Worm (Caenorhabditis elegans) whole organism, L2 larva: Measurements from ENCODE around the gene C25F9.14.

Experiments used
- F13H6.1 ChIP-seq: sonication (generic microtip); optimal IDR thresholded peaks from 2 replicates; lab custom pipeline; 2016; ENCODE audit warnings: missing genetic modification characterization, missing compliant biosample characterization
- alr-1 ChIP-seq: fragments of 150-350 bp; optimal IDR thresholded peaks from 2 replicates; lab custom pipeline; 2014; ENCODE audit warnings: missing biosample characterization, missing genetic modification characterization
- ama-1 ChIP-seq: fragments of 150-350 bp; optimal IDR thresholded peaks from 2 replicates; lab custom pipeline; 2018; ENCODE audit warnings: inconsistent platforms
- blmp-1 ChIP-seq: sonication (generic microtip); optimal IDR thresholded peaks from 2 replicates; lab custom pipeline; 2017; ENCODE audit warnings: missing genetic modification characterization, mild to moderate bottlenecking, missing compliant biosample characterization, antibody characterized with exemption, moderate library complexity; ENCODE audit not compliant: insufficient read depth
- ceh-82 ChIP-seq: fragments of 150-350 bp; optimal IDR thresholded peaks from 2 replicates; lab custom pipeline; 2014; ENCODE audit warnings: missing biosample characterization, missing genetic modification characterization
- dmd-4 ChIP-seq: sonication (generic microtip); optimal IDR thresholded peaks from 2 replicates; lab custom pipeline; 2017; ENCODE audit warnings: missing biosample characterization, missing genetic modification characterization
- egl-27 ChIP-seq: sonication (generic microtip); optimal IDR thresholded peaks from 3 replicates; lab custom pipeline; 2017; ENCODE audit warnings: missing biosample characterization, missing genetic modification reagents, missing genetic modification characterization
- elt-1 ChIP-seq: fragments of 150-350 bp; optimal IDR thresholded peaks from 2 replicates; lab custom pipeline; 2014; ENCODE audit warnings: missing biosample characterization, missing genetic modification characterization
- elt-3 ChIP-seq: sonication (generic microtip); optimal IDR thresholded peaks from 2 replicates; lab custom pipeline; 2017; ENCODE audit warnings: missing biosample characterization, missing genetic modification characterization
- fos-1 ChIP-seq: fragments of 150-350 bp; optimal IDR thresholded peaks from 2 replicates; lab custom pipeline; 2014; ENCODE audit warnings: missing biosample characterization, missing genetic modification characterization
- gmeb-1 ChIP-seq: fragments of 150-350 bp; optimal IDR thresholded peaks from 2 replicates; lab custom pipeline; 2014; ENCODE audit warnings: missing biosample characterization, missing genetic modification characterization
- lin-13 ChIP-seq: fragments of 150-350 bp; optimal IDR thresholded peaks from 2 replicates; lab custom pipeline; 2014; ENCODE audit warnings: missing biosample characterization, missing genetic modification reagents, missing genetic modification characterization
- mab-5 ChIP-seq: fragments of 150-350 bp; optimal IDR thresholded peaks from 2 replicates; lab custom pipeline; 2014; ENCODE audit warnings: missing biosample characterization, missing genetic modification characterization
- mbf-1 ChIP-seq: sonication (generic microtip); optimal IDR thresholded peaks from 2 replicates; lab custom pipeline; 2017; ENCODE audit warnings: missing biosample characterization, missing genetic modification characterization
- nhr-11 ChIP-seq: fragments of 150-350 bp; optimal IDR thresholded peaks from 2 replicates; lab custom pipeline; 2014; ENCODE audit warnings: missing biosample characterization, missing genetic modification characterization
- nhr-129 ChIP-seq: fragments of 150-350 bp; optimal IDR thresholded peaks from 2 replicates; lab custom pipeline; 2014; ENCODE audit warnings: missing biosample characterization, missing genetic modification characterization
- nhr-21 ChIP-seq: fragments of 150-350 bp; optimal IDR thresholded peaks from 2 replicates; lab custom pipeline; 2014; ENCODE audit warnings: missing biosample characterization, missing genetic modification characterization
- nhr-25 ChIP-seq: fragments of 150-350 bp; sonication (generic microtip); optimal IDR thresholded peaks from 3 replicates; lab custom pipeline; 2014; ENCODE audit warnings: missing biosample characterization, missing genetic modification characterization
- peb-1 ChIP-seq: fragments of 150-350 bp; optimal IDR thresholded peaks from 2 replicates; lab custom pipeline; 2014; ENCODE audit warnings: missing biosample characterization, missing genetic modification characterization
- sem-4 ChIP-seq: fragments of 150-350 bp; optimal IDR thresholded peaks from 2 replicates; lab custom pipeline; 2014; ENCODE audit warnings: missing biosample characterization, missing genetic modification reagents, missing genetic modification characterization
- skn-1 ChIP-seq: sonication (generic microtip); optimal IDR thresholded peaks from 2 replicates; lab custom pipeline; 2017; ENCODE audit warnings: missing biosample characterization, missing genetic modification characterization
- sma-3 ChIP-seq: sonication (generic microtip); optimal IDR thresholded peaks from 2 replicates; lab custom pipeline; 2016; ENCODE audit warnings: missing genetic modification reagents, missing genetic modification characterization, missing compliant biosample characterization
- sma-9 ChIP-seq, 2 experiments: fragments of 150-350 bp in 1 of 2; sonication (generic microtip) in 1 of 2; optimal IDR thresholded peaks; 2 replicates each; lab custom pipeline; 2014 to 2016; ENCODE audit warnings: missing genetic modification characterization in 2 of 2, mild to moderate bottlenecking in 1 of 2, missing biosample characterization in 1 of 2, missing compliant biosample characterization in 1 of 2, missing genetic modification reagents in 1 of 2, moderate library complexity in 1 of 2
- unc-39 ChIP-seq: fragments of 150-350 bp; optimal IDR thresholded peaks from 2 replicates; lab custom pipeline; 2014; ENCODE audit warnings: missing biosample characterization, missing genetic modification characterization
- unc-55 ChIP-seq: fragments of 150-350 bp; sonication (generic microtip); optimal IDR thresholded peaks from 3 replicates; lab custom pipeline; 2014; ENCODE audit warnings: missing biosample characterization, missing genetic modification reagents, missing genetic modification characterization
- zag-1 ChIP-seq: fragments of 150-350 bp; optimal IDR thresholded peaks from 2 replicates; lab custom pipeline; 2014; ENCODE audit warnings: missing biosample characterization, missing genetic modification characterization
- ztf-1 ChIP-seq: fragments of 200-800 bp; sonication (Bioruptor generic); conservative IDR thresholded peaks from 2 replicates; pipeline ENCODE4 v1.3.6; 2022; ENCODE audit warnings: missing genetic modification characterization, missing compliant biosample characterization
- ztf-11 ChIP-seq: sonication (generic microtip); optimal IDR thresholded peaks from 2 replicates; lab custom pipeline; 2017; ENCODE audit warnings: missing biosample characterization, missing genetic modification characterization
- ztf-4 ChIP-seq: fragments of 150-350 bp; optimal IDR thresholded peaks from 2 replicates; lab custom pipeline; 2014; ENCODE audit warnings: missing biosample characterization, missing genetic modification characterization

Gene C25F9.14

ce11 chrV:19403619-19404018, 32.7 kb upstream of the C25F9.14 start:
- TF ChIP-seq ama-1 (lab: Kevin White, UChicago) (no peak), ceh-82 (tag; lab: Kevin White, UChicago) (no peak), alr-1 (tag; lab: Kevin White, UChicago) (no peak), egl-27 (no peak), unc-55 (GFP tag; lab: Kevin White, UChicago) (no peak), skn-1 (tag; lab: Kevin White, UChicago) (no peak), mab-5 (tag; lab: Kevin White, UChicago) (no peak), gmeb-1 (tag; lab: Kevin White, UChicago) (no peak), sem-4 (no peak), nhr-21 (no peak)

- TF ChIP-seq unc-39 (tag; lab: Kevin White, UChicago) (no peak), blmp-1 (no peak), ztf-4 (tag; lab: Kevin White, UChicago) (no peak), gmeb-1 (tag; lab: Kevin White, UChicago) (peak; percentile 42), fos-1 (peak; percentile 63), F13H6.1 (tag; lab: Kevin White, UChicago) (no peak), ztf-11 (tag; lab: Kevin White, UChicago) (no peak)
These were observed 30.9 kb upstream of the C25F9.14 start, which contains the start of the genes C25F9.6 and C25F9.10 for ce11 chrV:19405276-19405815. Gene C25F9.6, minus strand, starts transcription at chrV:19405326. Gene C25F9.10, plus strand, starts transcription at chrV:19405729.

ce11 chrV:19410663-19411062, 25.6 kb upstream of the C25F9.14 start, which contains the start of gene C25F9.5:
Gene C25F9.5, minus strand, starts transcription at chrV:19410857.
- no peak for TF ChIP-seq ceh-82 (tag; lab: Kevin White, UChicago)
- TF ChIP-seq fos-1: peak; percentile 83

- no peak for TF ChIP-seq mbf-1 (tag; lab: Kevin White, UChicago)
- no peak for TF ChIP-seq nhr-11 (tag; lab: Kevin White, UChicago)
- no peak for TF ChIP-seq sma-3 (GFP tag; lab: Kevin White, UChicago)
- no peak for TF ChIP-seq elt-3
- TF ChIP-seq egl-27: no peak
- no peak for TF ChIP-seq peb-1
- TF ChIP-seq zag-1 (tag; lab: Kevin White, UChicago): no peak
- peak; percentile 59 for TF ChIP-seq fos-1
These were observed 19.8 kb upstream of the C25F9.14 start, which contains the start of the genes C25F9.4 and C25F9.9 for ce11 chrV:19416475-19416874. Gene C25F9.4, minus strand, starts transcription at chrV:19416575. Gene C25F9.9, plus strand, starts transcription at chrV:19416611.

- TF ChIP-seq nhr-11 (tag; lab: Kevin White, UChicago) (no peak), nhr-129 (tag; lab: Kevin White, UChicago) (no peak), mbf-1 (tag; lab: Kevin White, UChicago) (no peak), dmd-4 (tag; lab: Kevin White, UChicago) (no peak), fos-1 (peak; percentile 40)
These were observed 18.4 kb upstream of the C25F9.14 start, which contains the start of gene C25F9.15 for ce11 chrV:19417836-19418235. Gene C25F9.15, plus strand, starts transcription at chrV:19418136.

- peak; percentile 1 for TF ChIP-seq fos-1
These were observed 17.0 kb upstream of the C25F9.14 start for ce11 chrV:19419301-19419700.

- TF ChIP-seq nhr-25 (tag; lab: Kevin White, UChicago): peak; percentile 47
- TF ChIP-seq elt-1 (tag; lab: Kevin White, UChicago): no peak
- TF ChIP-seq ztf-1: no peak
- no peak for TF ChIP-seq sma-9 (GFP tag; optimal IDR thresholded peaks at IDR 0.05; lab: Kevin White, UChicago)
- TF ChIP-seq sma-9 (tag; optimal IDR thresholded peaks at IDR 0.05; lab: Kevin White, UChicago): no peak
These were observed 15.2 kb upstream of the C25F9.14 start, which contains the start of gene C25F9.2 for ce11 chrV:19421131-19421530. Gene C25F9.2, plus strand, starts transcription at chrV:19421471.

- TF ChIP-seq nhr-25 (tag; lab: Kevin White, UChicago) (peak; percentile 23), lin-13 (GFP tag; lab: Kevin White, UChicago) (no peak)
These were observed 8.2 kb upstream of the C25F9.14 start for ce11 chrV:19428097-19428496.
